Worm (Caenorhabditis elegans) whole organism, L3 larva: ENCODE data around the gene Y9C9A.8.

ENCODE experiments used
- ama-1 ChIP-seq: fragments of 150-350 bp; optimal IDR thresholded peaks from 2 replicates; lab custom pipeline; 2018
- ceh-28 ChIP-seq: fragments of 150-350 bp; optimal IDR thresholded peaks from 2 replicates; lab custom pipeline; 2014; ENCODE audit warnings: missing biosample characterization, missing genetic modification reagents, missing genetic modification characterization
- ceh-82 ChIP-seq: fragments of 150-350 bp; optimal IDR thresholded peaks from 2 replicates; lab custom pipeline; 2014; ENCODE audit warnings: missing biosample characterization, missing genetic modification characterization
- mml-1 ChIP-seq: fragments of 150-350 bp; sonication (generic microtip); optimal IDR thresholded peaks from 3 replicates; lab custom pipeline; 2014; ENCODE audit warnings: missing biosample characterization, missing genetic modification characterization
- nfya-1 ChIP-seq: sonication (generic microtip); optimal IDR thresholded peaks from 2 replicates; lab custom pipeline; 2017; ENCODE audit warnings: missing genetic modification characterization, mild to moderate bottlenecking, missing compliant biosample characterization, antibody characterized with exemption, moderate library complexity; ENCODE audit not compliant: insufficient read depth
- skn-1 ChIP-seq: fragments of 150-350 bp; optimal IDR thresholded peaks from 2 replicates; lab custom pipeline; 2014; ENCODE audit warnings: missing biosample characterization, missing genetic modification characterization
- snpc-4 ChIP-seq: fragments of 150-350 bp; optimal IDR thresholded peaks from 2 replicates; lab custom pipeline; 2014; ENCODE audit warnings: missing biosample characterization, missing genetic modification characterization
- ztf-11 ChIP-seq: fragments of 150-350 bp; optimal IDR thresholded peaks from 2 replicates; lab custom pipeline; 2014; ENCODE audit warnings: missing biosample characterization, missing genetic modification characterization

DNA sequence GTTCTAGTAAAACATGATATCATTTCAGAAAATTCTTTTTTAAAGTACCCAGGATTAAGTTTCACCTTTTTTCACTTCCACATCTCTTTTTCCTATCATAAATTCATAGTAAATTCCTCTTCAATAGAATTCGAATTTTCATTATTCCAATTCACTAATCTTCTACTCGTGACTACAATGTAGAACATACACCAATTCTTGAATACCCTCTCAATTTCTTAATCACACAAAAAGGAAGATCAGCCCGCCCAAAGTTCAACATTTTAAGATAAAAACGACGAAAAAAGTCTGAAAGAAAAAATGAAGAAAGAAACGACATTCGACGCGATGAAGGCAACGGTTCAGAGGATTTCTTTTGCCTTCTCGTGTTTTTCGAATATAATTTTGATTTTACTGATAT lies 23.7 kb downstream of the Y9C9A.8 start, which contains the start of gene str-163:
- TF ChIP-seq ztf-11 (tag; lab: Kevin White, UChicago) = no peak
- no peak for TF ChIP-seq snpc-4 (tag; lab: Kevin White, UChicago)
- no peak for TF ChIP-seq nfya-1 (tag; lab: Kevin White, UChicago)
- no peak for TF ChIP-seq ceh-82 (tag; lab: Kevin White, UChicago)
- no peak for TF ChIP-seq skn-1 (tag; lab: Kevin White, UChicago)
- TF ChIP-seq mml-1 (tag; lab: Kevin White, UChicago) = no peak
- no peak for TF ChIP-seq ceh-28 (tag; lab: Kevin White, UChicago)
- TF ChIP-seq ama-1 (lab: Kevin White, UChicago) = no peak
